Fruit fly (Drosophila melanogaster) whole organism, wandering third instar larva: ENCODE data around the gene WDR79.

Source experiments
- CrebA ChIP-seq: fragments of 200-800 bp; sonication (Bioruptor generic); optimal IDR thresholded peaks from 2 replicates; lab custom pipeline; 2016; ENCODE audit warnings: missing biosample characterization, mild to moderate bottlenecking, missing genetic modification characterization, borderline replicate concordance
- Hr78 ChIP-seq: fragments of >200 bp; optimal IDR thresholded peaks from 2 replicates; lab custom pipeline; 2017; ENCODE audit warnings: missing biosample characterization, missing genetic modification characterization
- Mio ChIP-seq: sonication (Bioruptor generic); optimal IDR thresholded peaks from 2 replicates; lab custom pipeline; 2016; ENCODE audit warnings: missing biosample characterization, missing genetic modification characterization
- Myc ChIP-seq: fragments of >200 bp; optimal IDR thresholded peaks from 2 replicates; lab custom pipeline; 2017
- N ChIP-seq: fragments of >200 bp; optimal IDR thresholded peaks from 2 replicates; lab custom pipeline; 2018; ENCODE audit warnings: missing biosample characterization, missing external identifiers, missing genetic modification characterization
- Sp1 ChIP-seq: fragments of 200-800 bp; sonication (Bioruptor generic); optimal IDR thresholded peaks from 3 replicates; lab custom pipeline; 2019; ENCODE audit warnings: missing biosample characterization, mild to moderate bottlenecking, missing genetic modification characterization, moderate library complexity
- Vsx2 ChIP-seq: fragments of 200-300, 225-300 bp; sonication (Bioruptor generic); optimal IDR thresholded peaks from 2 replicates; lab custom pipeline; 2018; ENCODE audit warnings: missing biosample characterization, missing genetic modification characterization; ENCODE audit not compliant: partially characterized antibody
- br ChIP-seq: fragments of 200-800 bp; sonication (Bioruptor generic); optimal IDR thresholded peaks from 2 replicates; lab custom pipeline; 2016; ENCODE audit warnings: missing biosample characterization, missing genetic modification characterization
- lola ChIP-seq: fragments of >200 bp; optimal IDR thresholded peaks from 2 replicates; lab custom pipeline; 2017; ENCODE audit warnings: missing biosample characterization, missing genetic modification characterization
- rgr ChIP-seq: fragments of 200-800 bp; sonication (Bioruptor generic); optimal IDR thresholded peaks from 3 replicates; lab custom pipeline; 2016; ENCODE audit warnings: missing biosample characterization, mild to moderate bottlenecking, missing genetic modification characterization
- sage ChIP-seq: fragments of 200-800 bp; sonication (Bioruptor generic); optimal IDR thresholded peaks from 2 replicates; lab custom pipeline; 2016; ENCODE audit warnings: missing biosample characterization, mild to moderate bottlenecking, missing genetic modification characterization
- usp ChIP-seq: fragments of >200 bp; optimal IDR thresholded peaks from 2 replicates; lab custom pipeline; 2017; ENCODE audit warnings: missing biosample characterization, missing genetic modification characterization

DNA sequence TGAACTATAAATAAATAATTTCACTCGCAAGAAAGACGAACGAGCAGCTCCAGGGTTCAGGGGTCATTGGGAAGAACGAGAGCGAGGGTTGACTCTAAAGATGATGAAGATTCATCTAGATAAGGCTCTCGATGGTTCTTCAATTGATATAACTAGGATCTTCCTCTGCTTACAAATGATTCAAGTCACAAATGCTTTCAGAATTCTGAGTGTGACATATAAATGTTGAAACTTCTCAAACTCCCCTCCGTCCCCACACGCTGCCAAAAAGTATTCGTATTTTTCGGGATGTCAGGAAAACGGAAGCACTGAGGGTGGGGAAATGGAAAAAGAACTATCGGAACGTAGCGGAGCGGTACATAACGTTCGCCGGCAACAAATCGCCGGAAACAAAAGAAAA lies 43.6 kb upstream of the WDR79 start:
- TF ChIP-seq Hr78 (no peak), usp (GFP tag; lab: Kevin White, UChicago) (no peak), Vsx2 (no peak), Mio (GFP tag; lab: Kevin White, UChicago) (no peak), CrebA (GFP tag; lab: Kevin White, UChicago) (no peak), sage (GFP tag; lab: Kevin White, UChicago) (no peak), rgr (GFP tag; lab: Kevin White, UChicago) (no peak), Myc (lab: Kevin White, UChicago) (no peak), Sp1 (GFP tag; lab: Kevin White, UChicago) (no peak), N (GFP tag; lab: Kevin White, UChicago) (no peak), lola (GFP tag; lab: Kevin White, UChicago) (no peak), br (GFP tag; lab: Kevin White, UChicago) (no peak)
